Worm (Caenorhabditis elegans) whole organism, dauer: Measurements from ENCODE around the gene dac-1.

Experiments used
- unc-62 ChIP-seq: sonication (generic microtip); optimal IDR thresholded peaks from 2 replicates; lab custom pipeline; 2017; ENCODE audit warnings: missing biosample characterization, missing genetic modification reagents, missing genetic modification characterization

The dac-1 gene

ce11 chrIII:822546-823272 is 6.8 kb downstream of the dac-1 start, which contains the start of gene clec-149:
Gene clec-149 (plus strand): TSS chrIII:823222.
- no peak for TF ChIP-seq unc-62 (GFP tag; lab: Kevin White, UChicago)

ce11 chrIII:825256-825655 is 9.3 kb downstream of the dac-1 start:
- TF ChIP-seq unc-62 (GFP tag; lab: Kevin White, UChicago): no peak

ce11 chrIII:831961-832360 is 16.0 kb downstream of the dac-1 start, which contains the start of gene ceeh-1:
Gene ceeh-1 (minus strand): TSS chrIII:832277.
- no peak for TF ChIP-seq unc-62 (GFP tag; lab: Kevin White, UChicago)

- TF ChIP-seq unc-62 (GFP tag; lab: Kevin White, UChicago): no peak
Observed at ce11 chrIII:832855-833504, 17.0 kb downstream of the dac-1 start, which contains the start of gene zip-2. Gene zip-2 (plus strand): TSS chrIII:832982.

ce11 chrIII:833711-834442 is 17.9 kb downstream of the dac-1 start:
- peak; percentile 9 for TF ChIP-seq unc-62 (GFP tag; lab: Kevin White, UChicago)

ce11 chrIII:834443-834815 is 18.5 kb downstream of the dac-1 start:
- no peak for TF ChIP-seq unc-62 (GFP tag; lab: Kevin White, UChicago)

ce11 chrIII:835208-835607 is 19.3 kb downstream of the dac-1 start:
- TF ChIP-seq unc-62 (GFP tag; lab: Kevin White, UChicago): no peak

- peak; percentile 20 for TF ChIP-seq unc-62 (GFP tag; lab: Kevin White, UChicago)
Observed at ce11 chrIII:835713-836278, 19.9 kb downstream of the dac-1 start.

ce11 chrIII:839491-839890 is 23.5 kb downstream of the dac-1 start, which contains the start of gene dos-3:
Gene dos-3 (minus strand): TSS chrIII:839591.
- no peak for TF ChIP-seq unc-62 (GFP tag; lab: Kevin White, UChicago)

ce11 chrIII:841177-841576 is 25.2 kb downstream of the dac-1 start, which contains the start of gene K02F3.9:
Gene K02F3.9 (minus strand): TSS chrIII:841366.
- TF ChIP-seq unc-62 (GFP tag; lab: Kevin White, UChicago): no peak

- no peak for TF ChIP-seq unc-62 (GFP tag; lab: Kevin White, UChicago)
Observed at ce11 chrIII:842630-843029, 26.7 kb downstream of the dac-1 start, which contains the start of gene far-8. Gene far-8 (plus strand): TSS chrIII:842930.

- no peak for TF ChIP-seq unc-62 (GFP tag; lab: Kevin White, UChicago)
Observed at ce11 chrIII:843999-844398, 28.1 kb downstream of the dac-1 start.

- TF ChIP-seq unc-62 (GFP tag; lab: Kevin White, UChicago): no peak
Observed at ce11 chrIII:844577-844976, 28.6 kb downstream of the dac-1 start.

ce11 chrIII:845485-845884 is 29.5 kb downstream of the dac-1 start, which contains the start of gene K02F3.2:
Gene K02F3.2 (plus strand): TSS chrIII:845841.
- no peak for TF ChIP-seq unc-62 (GFP tag; lab: Kevin White, UChicago)

- TF ChIP-seq unc-62 (GFP tag; lab: Kevin White, UChicago): no peak
Observed at ce11 chrIII:852296-852695, 36.4 kb downstream of the dac-1 start, which contains the start of gene moma-1. Gene moma-1 (minus strand): TSS chrIII:852396.
